Worm (Caenorhabditis elegans) whole organism, young adult: ENCODE measurements around the gene ets-7.

Source experiments
- F22D6.2 ChIP-seq: sonication (generic microtip); optimal IDR thresholded peaks from 2 replicates; lab custom pipeline; 2016; ENCODE audit warnings: mild to moderate bottlenecking, missing genetic modification characterization, missing compliant biosample characterization
- F49E8.2 ChIP-seq: sonication (generic microtip); optimal IDR thresholded peaks from 3 replicates; lab custom pipeline; 2017; ENCODE audit warnings: missing genetic modification characterization, mild to moderate bottlenecking, missing compliant biosample characterization, antibody characterized with exemption, moderate library complexity; ENCODE audit not compliant: insufficient read depth

DNA sequence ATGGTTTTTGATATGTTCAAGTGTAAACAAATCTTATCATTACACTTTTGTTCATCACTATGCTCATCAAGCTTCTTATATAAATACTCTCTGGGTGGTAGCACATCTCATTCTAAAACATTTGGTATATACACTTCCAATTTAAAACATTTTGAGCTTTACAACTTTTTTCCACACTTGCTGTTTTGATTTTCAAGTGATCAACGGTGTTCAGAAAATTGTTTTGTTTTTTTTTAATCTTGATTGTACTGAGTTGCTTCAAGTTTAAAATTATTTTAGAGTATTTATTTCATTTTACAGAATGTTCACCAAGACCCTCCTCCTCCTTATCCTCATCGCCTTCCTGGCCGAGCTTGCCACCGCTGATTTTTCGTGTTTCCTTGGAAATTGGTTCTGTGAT lies 29.8 kb downstream of the ets-7 start, which contains the start of gene C54F6.5:
- TF ChIP-seq F49E8.2 (tag; lab: Kevin White, UChicago) (no peak), F22D6.2 (tag; lab: Kevin White, UChicago) (no peak)
